Fruit fly (Drosophila melanogaster) whole organism, wandering third instar larva: ENCODE results near the gene HUWE1.

Experiments used
- CrebA ChIP-seq: fragments of 200-800 bp; sonication (Bioruptor generic); optimal IDR thresholded peaks from 2 replicates; lab custom pipeline; 2016; ENCODE audit warnings: missing biosample characterization, mild to moderate bottlenecking, missing genetic modification characterization, borderline replicate concordance
- Dfd ChIP-seq: fragments of >200 bp; optimal IDR thresholded peaks from 2 replicates; lab custom pipeline; 2017; ENCODE audit warnings: missing biosample characterization, missing genetic modification characterization
- GATAd ChIP-seq: sonication (Bioruptor generic); optimal IDR thresholded peaks from 2 replicates; lab custom pipeline; 2016; ENCODE audit warnings: missing biosample characterization, missing genetic modification characterization
- Hr78 ChIP-seq: fragments of >200 bp; optimal IDR thresholded peaks from 2 replicates; lab custom pipeline; 2017; ENCODE audit warnings: missing biosample characterization, missing genetic modification characterization
- Myc ChIP-seq: fragments of >200 bp; optimal IDR thresholded peaks from 2 replicates; lab custom pipeline; 2017
- br ChIP-seq: fragments of 200-800 bp; sonication (Bioruptor generic); optimal IDR thresholded peaks from 2 replicates; lab custom pipeline; 2016; ENCODE audit warnings: missing biosample characterization, missing genetic modification characterization
- foxo ChIP-seq, 2 experiments: fragments of 200-800 bp; sonication (Bioruptor generic); optimal IDR thresholded peaks; 2 replicates in 1 of 2; 3 replicates in 1 of 2; lab custom pipeline; 2016 to 2017; ENCODE audit warnings: missing biosample characterization in 2 of 2, missing genetic modification characterization in 2 of 2
- h ChIP-seq: fragments of 200-800 bp; sonication (Bioruptor generic); optimal IDR thresholded peaks from 3 replicates; lab custom pipeline; 2016; ENCODE audit warnings: missing biosample characterization, mild to moderate bottlenecking, missing genetic modification characterization
- lola ChIP-seq: fragments of >200 bp; optimal IDR thresholded peaks from 2 replicates; lab custom pipeline; 2017; ENCODE audit warnings: missing biosample characterization, missing genetic modification characterization
- sv ChIP-seq: fragments of 200-800 bp; sonication (Bioruptor generic); optimal IDR thresholded peaks from 3 replicates; lab custom pipeline; 2016; ENCODE audit warnings: missing biosample characterization, missing genetic modification characterization
- tai ChIP-seq: sonication (Bioruptor generic); optimal IDR thresholded peaks from 2 replicates; lab custom pipeline; 2016; ENCODE audit warnings: missing biosample characterization, missing genetic modification characterization

- TF ChIP-seq br (GFP tag; lab: Kevin White, UChicago) (no peak), tai (GFP tag; lab: Kevin White, UChicago) (no peak), GATAd (no peak), Dfd (no peak), CrebA (no peak), foxo (GFP tag; optimal IDR thresholded peaks at IDR 0.05; lab: Kevin White, UChicago) (no peak), sv (GFP tag; lab: Kevin White, UChicago) (no peak), Myc (no peak), lola (no peak), Hr78 (GFP tag; lab: Kevin White, UChicago) (no peak), h (no peak)
These were observed 37.1 kb upstream of the HUWE1 start, which contains the start of gene CG12708 for dm6 chrX:15675294-15675693.
